Worm (Caenorhabditis elegans): ENCODE data around the gene Y54G2A.44.

DNA sequence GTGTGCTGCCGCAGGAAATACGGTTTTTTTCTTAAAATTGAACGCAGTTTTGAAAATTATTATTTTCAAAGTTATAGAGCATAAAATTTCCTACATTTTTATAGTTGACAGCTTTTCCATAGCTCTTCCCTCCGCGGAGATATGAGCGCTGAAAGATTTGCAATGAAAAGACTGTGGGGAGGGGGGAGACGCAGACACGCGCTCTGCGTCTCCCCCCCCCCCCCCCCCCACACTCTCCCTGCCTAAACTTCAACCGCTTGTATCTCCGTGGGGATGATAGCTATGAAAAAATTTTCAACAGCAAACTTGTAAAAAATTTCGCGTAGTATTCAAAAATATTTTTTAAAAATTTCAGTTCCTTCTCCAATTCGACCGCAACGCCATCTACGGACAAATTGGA lies 40.2 kb upstream of the Y54G2A.44 start:
- TF ChIP-seq lin-13 (tag; optimal IDR thresholded peaks at IDR 0.05) (no peak), tbx-8 (GFP tag; optimal IDR thresholded peaks at IDR 0.05) (no peak), unc-62 (GFP tag; optimal IDR thresholded peaks at IDR 0.05) (no peak), elt-3 (tag; optimal IDR thresholded peaks at IDR 0.05) (no peak), snpc-4 (tag; optimal IDR thresholded peaks at IDR 0.05) (no peak), sem-2 (GFP tag; optimal IDR thresholded peaks at IDR 0.05) (no peak), ztf-11 (tag; optimal IDR thresholded peaks at IDR 0.05) (no peak), nhr-237 (tag; optimal IDR thresholded peaks at IDR 0.05) (no peak), ceh-43 (GFP tag; optimal IDR thresholded peaks at IDR 0.05) (no peak)

All from whole organism, mixed stage, embryonic.